Fruit fly (Drosophila melanogaster): ENCODE measurements around the gene CG43083.

CG43083 gene

DNA sequence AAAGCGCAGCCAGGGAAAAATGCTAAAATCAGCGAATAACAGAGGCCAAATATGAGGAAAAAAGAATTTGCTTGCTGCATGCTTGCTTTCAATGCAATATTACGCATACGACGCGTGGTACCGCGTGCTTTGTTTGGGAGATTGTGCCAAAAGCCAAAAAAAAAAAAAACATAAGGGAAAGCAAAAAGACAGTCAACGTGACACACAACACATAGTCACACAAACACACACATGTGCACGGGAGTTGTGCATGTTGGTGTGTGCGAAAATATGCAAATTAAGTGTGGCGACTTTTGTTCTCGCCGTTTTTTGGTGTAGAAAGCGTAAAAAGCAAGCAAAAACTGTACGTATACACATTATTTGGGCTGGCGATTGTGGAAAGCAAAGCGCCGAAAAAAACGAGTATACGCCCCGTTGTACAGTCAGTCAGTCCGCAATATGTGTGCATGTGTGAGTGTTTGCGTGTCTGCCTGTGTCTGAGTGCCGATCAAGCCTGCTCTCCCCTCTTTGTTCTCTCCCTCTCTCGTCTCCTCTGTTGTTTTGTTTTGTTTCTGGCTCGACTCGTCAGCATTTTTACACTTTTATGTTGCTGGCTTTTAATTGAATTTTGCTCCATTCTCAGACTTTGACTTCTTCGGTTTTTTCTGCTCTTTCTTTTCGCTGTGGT is 23.3 kb upstream of the CG43083 start:
- no peak for TF ChIP-seq ranshi (GFP tag; IDR thresholded peaks at IDR 0.05)
- TF ChIP-seq Bteb2 (GFP tag; optimal IDR thresholded peaks at IDR 0.05) = no peak
- TF ChIP-seq Trl (optimal IDR thresholded peaks at IDR 0.05) = peak; percentile 65 to 82
- no peak for TF ChIP-seq Trl (GFP tag; optimal IDR thresholded peaks at IDR 0.05)
- TF ChIP-seq CG7963 (GFP tag; IDR thresholded peaks at IDR 0.05; ENCODE audit: partially characterized antibody) = no peak
- TF ChIP-seq crol (GFP tag; IDR thresholded peaks at IDR 0.05) = peak; percentile 59
- no peak for TF ChIP-seq CG11560 (tag; IDR thresholded peaks at IDR 0.05)
- peak; percentile 93 for TF ChIP-seq chinmo (GFP tag; IDR thresholded peaks at IDR 0.05; ENCODE audit: partially characterized antibody)
- TF ChIP-seq CG1603 (tag; optimal IDR thresholded peaks at IDR 0.05) = no peak
- peak; percentile 60 for TF ChIP-seq Med (GFP tag)
- TF ChIP-seq sens (GFP tag) = peak; percentile 68
- TF ChIP-seq CG11695 (GFP tag; IDR thresholded peaks at IDR 0.05) = no peak
- TF ChIP-seq cg (GFP tag; optimal IDR thresholded peaks at IDR 0.05) = peak; percentile 67
- no peak for TF ChIP-seq grn (GFP tag; optimal IDR thresholded peaks at IDR 0.05)
- no peak for TF ChIP-seq gfzf (GFP tag; optimal IDR thresholded peaks at IDR 0.05)
- no peak for TF ChIP-seq az2 (GFP tag; optimal IDR thresholded peaks at IDR 0.05)
- no peak for TF ChIP-seq fd96Cb (tag; optimal IDR thresholded peaks at IDR 0.05)
- TF ChIP-seq sisA (GFP tag; IDR thresholded peaks at IDR 0.05) = no peak
- TF ChIP-seq btn (GFP tag; optimal IDR thresholded peaks at IDR 0.05) = no peak
- TF ChIP-seq hkb (optimal IDR thresholded peaks at IDR 0.05) = no peak
- TF ChIP-seq hkb (GFP tag; IDR thresholded peaks at IDR 0.05) = no peak
- TF ChIP-seq Poxn (GFP tag; IDR thresholded peaks at IDR 0.05) = no peak
- 0 out of 2 replicates have a peak, but pooled peaks have one; percentile 16 for TF ChIP-seq bowl (GFP tag; IDR thresholded peaks at IDR 0.05)
- peak; percentile 98 for TF ChIP-seq CG7372 (GFP tag; IDR thresholded peaks at IDR 0.05)
- TF ChIP-seq CG17328 (GFP tag; IDR thresholded peaks at IDR 0.05) = no peak
- TF ChIP-seq wdn (GFP tag; IDR thresholded peaks at IDR 0.05) = 0 out of 2 replicates have a peak, but pooled peaks have one; percentile 19
- TF ChIP-seq MESR4 (GFP tag; optimal IDR thresholded peaks at IDR 0.05) = no peak
- TF ChIP-seq vvl (GFP tag; IDR thresholded peaks at IDR 0.05) = 0 out of 2 replicates have a peak, but pooled peaks have one; percentile 31
- no peak for TF ChIP-seq CG6272 (GFP tag; IDR thresholded peaks at IDR 0.05)
- peak; percentile 66 for TF ChIP-seq Adf1 (GFP tag; IDR thresholded peaks at IDR 0.05)
- 0 out of 2 replicates have a peak, but pooled peaks have one; percentile 36 for TF ChIP-seq rib (GFP tag; IDR thresholded peaks at IDR 0.05)
- no peak for TF ChIP-seq repo (GFP tag; optimal IDR thresholded peaks at IDR 0.05)
- no peak for TF ChIP-seq Oaz (GFP tag; IDR thresholded peaks at IDR 0.05)
- TF ChIP-seq CG9727 (GFP tag; optimal IDR thresholded peaks at IDR 0.05) = no peak
- no peak for TF ChIP-seq sug (tag; optimal IDR thresholded peaks at IDR 0.05)
- TF ChIP-seq Drgx (GFP tag; IDR thresholded peaks at IDR 0.05) = 0 out of 2 replicates have a peak, but pooled peaks have one; percentile 5
- TF ChIP-seq Ssrp (tag; optimal IDR thresholded peaks at IDR 0.05) = no peak

DNA sequence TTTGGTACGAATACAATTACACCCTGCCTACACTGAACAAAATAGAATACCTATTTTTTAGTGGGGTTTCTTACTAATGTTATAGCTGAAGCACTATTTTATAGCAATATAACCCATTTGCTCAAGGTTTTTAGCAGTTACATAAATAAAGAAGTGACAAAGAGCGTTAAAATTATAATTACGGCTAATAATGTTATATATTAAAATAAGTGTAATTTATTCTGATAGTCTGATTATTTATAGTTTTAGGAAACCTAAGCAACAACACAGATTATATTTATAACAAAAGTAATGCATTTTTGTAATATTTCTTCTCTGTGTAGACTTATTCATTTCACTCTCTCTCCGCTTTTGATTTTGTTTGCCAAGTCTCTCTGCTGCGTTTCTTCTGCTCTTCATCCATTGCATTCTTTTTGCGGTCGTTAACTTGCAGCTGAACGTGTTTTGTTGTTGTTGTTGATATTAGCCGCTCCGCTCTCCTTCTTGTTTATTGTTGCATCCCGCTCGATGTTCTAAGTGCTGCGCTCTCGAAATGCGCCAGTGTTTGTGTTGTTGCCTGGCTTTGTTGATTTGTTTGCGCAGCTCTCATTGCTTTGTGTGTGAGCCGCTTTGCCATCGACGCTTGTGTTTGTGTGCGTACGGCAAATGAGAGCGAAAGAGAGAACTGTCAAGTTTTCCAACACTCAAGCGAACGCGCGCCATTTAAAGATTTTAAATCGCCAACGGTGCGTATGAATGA is 22.5 kb upstream of the CG43083 start:
- TF ChIP-seq row (GFP tag; IDR thresholded peaks at IDR 0.05) (peak; percentile 85), CG16813 (GFP tag; IDR thresholded peaks at IDR 0.05; ENCODE audit: partially characterized antibody) (no peak), gro (GFP tag; optimal IDR thresholded peaks at IDR 0.05) (peak; percentile 16), CG3163 (GFP tag; optimal IDR thresholded peaks at IDR 0.05) (peak; percentile 29), Lim3 (GFP tag; IDR thresholded peaks at IDR 0.05) (no peak), CG2712 (tag; optimal IDR thresholded peaks at IDR 0.05) (peak; percentile 95), CG2202 (tag; optimal IDR thresholded peaks at IDR 0.05) (peak; percentile 70), CG31388 (GFP tag; optimal IDR thresholded peaks at IDR 0.05) (peak; percentile 55), pfk (GFP tag; optimal IDR thresholded peaks at IDR 0.05) (no peak), pb (GFP tag; optimal IDR thresholded peaks at IDR 0.05) (peak; percentile 12), CG15073 (GFP tag; optimal IDR thresholded peaks at IDR 0.05) (peak; percentile 9), Med (GFP tag) (peak; percentile 92), Lhr (GFP tag; optimal IDR thresholded peaks at IDR 0.05) (peak; percentile 70), Side (GFP tag; optimal IDR thresholded peaks at IDR 0.05) (no peak), zen (tag; optimal IDR thresholded peaks at IDR 0.05) (peak; percentile 79), CG17912 (GFP tag; optimal IDR thresholded peaks at IDR 0.05) (peak; percentile 48)
